Worm (Caenorhabditis elegans) whole organism, midembryonic: ENCODE measurements around the gene clec-197.

Source experiments
- T22C8.4 ChIP-seq: fragments of 200-800 bp; sonication (Bioruptor generic); IDR thresholded peaks from 2 replicates; pipeline ENCODE4 v1.3.6; 2022; ENCODE audit warnings: missing genetic modification characterization, missing compliant biosample characterization
- cog-1 ChIP-seq: sonication (generic microtip); optimal IDR thresholded peaks from 2 replicates; lab custom pipeline; 2016; ENCODE audit warnings: missing genetic modification characterization, missing compliant biosample characterization
- flt-1 ChIP-seq: fragments of 200-800 bp; sonication (Bioruptor generic); IDR thresholded peaks from 2 replicates; pipeline ENCODE4 v1.3.6; 2022; ENCODE audit warnings: missing genetic modification characterization, missing compliant biosample characterization
- klf-2 ChIP-seq: fragments of 200-800 bp; sonication (Bioruptor generic); conservative IDR thresholded peaks from 2 replicates; pipeline ENCODE4 v1.3.6; 2022; ENCODE audit warnings: missing genetic modification reagents, missing genetic modification characterization, missing compliant biosample characterization
- med-1 ChIP-seq: sonication (generic microtip); optimal IDR thresholded peaks from 2 replicates; lab custom pipeline; 2017; ENCODE audit warnings: missing genetic modification characterization, mild to moderate bottlenecking, missing compliant biosample characterization, antibody characterized with exemption, missing genetic modification reagents; ENCODE audit not compliant: insufficient read depth
- ref-1 ChIP-seq: fragments of 200-800 bp; sonication (Bioruptor generic); conservative IDR thresholded peaks from 2 replicates; pipeline ENCODE4 v1.3.6; 2022; ENCODE audit warnings: missing genetic modification reagents, missing genetic modification characterization, missing compliant biosample characterization
- tab-1 ChIP-seq: fragments of 200-800 bp; sonication (Bioruptor generic); IDR thresholded peaks from 2 replicates; pipeline ENCODE4 v1.3.6; 2022; ENCODE audit warnings: missing genetic modification characterization, missing compliant biosample characterization
- ztf-23 ChIP-seq: fragments of 200-800 bp; sonication (Bioruptor generic); IDR thresholded peaks from 2 replicates; pipeline ENCODE4 v1.3.6; 2022; ENCODE audit warnings: missing genetic modification reagents, missing genetic modification characterization, missing compliant biosample characterization
- ztf-29 ChIP-seq: fragments of 200-800 bp; sonication (Bioruptor generic); IDR thresholded peaks from 2 replicates; pipeline ENCODE4 v1.3.6; 2022; ENCODE audit warnings: missing genetic modification reagents, missing genetic modification characterization, missing compliant biosample characterization

The clec-197 gene

ce11 chrIV:17368292-17368691 lies 21.8 kb upstream of the clec-197 start, which contains the start of gene trh-1:
TSS of gene trh-1 (plus strand) at chrIV:17368592.
- TF ChIP-seq med-1 (GFP tag; lab: Kevin White, UChicago), result no peak
- no peak for TF ChIP-seq ref-1 (GFP tag; lab: Robert Waterston, UW)
- no peak for TF ChIP-seq ztf-23 (GFP tag; lab: Robert Waterston, UW)
- TF ChIP-seq cog-1, result no peak
- no peak for TF ChIP-seq klf-2 (GFP tag; lab: Robert Waterston, UW)
- no peak for TF ChIP-seq ztf-29 (GFP tag; lab: Robert Waterston, UW)
- TF ChIP-seq flt-1 (GFP tag; lab: Robert Waterston, UW), result no peak
- no peak for TF ChIP-seq tab-1 (GFP tag; lab: Robert Waterston, UW)
- TF ChIP-seq T22C8.4 (GFP tag; lab: Robert Waterston, UW), result no peak

- TF ChIP-seq ztf-23 (GFP tag; lab: Robert Waterston, UW) (no peak), tab-1 (GFP tag; lab: Robert Waterston, UW) (no peak), cog-1 (no peak), klf-2 (GFP tag; lab: Robert Waterston, UW) (no peak), T22C8.4 (GFP tag; lab: Robert Waterston, UW) (no peak)
Measured at ce11 chrIV:17367294-17367693, 20.8 kb upstream of the clec-197 start, which contains the start of gene zipt-17. TSS of gene zipt-17 (minus strand) at chrIV:17367394.

- no peak for TF ChIP-seq ztf-29 (GFP tag; lab: Robert Waterston, UW)
- TF ChIP-seq flt-1 (GFP tag; lab: Robert Waterston, UW), result no peak
- no peak for TF ChIP-seq ref-1 (GFP tag; lab: Robert Waterston, UW)
- no peak for TF ChIP-seq tab-1 (GFP tag; lab: Robert Waterston, UW)
- no peak for TF ChIP-seq cog-1
- TF ChIP-seq ztf-23 (GFP tag; lab: Robert Waterston, UW), result no peak
- no peak for TF ChIP-seq T22C8.4 (GFP tag; lab: Robert Waterston, UW)
- no peak for TF ChIP-seq med-1 (GFP tag; lab: Kevin White, UChicago)
- TF ChIP-seq klf-2 (GFP tag; lab: Robert Waterston, UW), result no peak
Measured at ce11 chrIV:17361143-17361542, 14.6 kb upstream of the clec-197 start, which contains the start of gene clec-202. TSS of gene clec-202 (plus strand) at chrIV:17361443.

ce11 chrIV:17351586-17351985 lies 5.1 kb upstream of the clec-197 start, which contains the start of gene clec-199:
TSS of gene clec-199 (plus strand) at chrIV:17351886.
- TF ChIP-seq ref-1 (GFP tag; lab: Robert Waterston, UW), result no peak
- TF ChIP-seq klf-2 (GFP tag; lab: Robert Waterston, UW), result no peak
- TF ChIP-seq flt-1 (GFP tag; lab: Robert Waterston, UW), result no peak
- TF ChIP-seq med-1 (GFP tag; lab: Kevin White, UChicago), result no peak
- no peak for TF ChIP-seq tab-1 (GFP tag; lab: Robert Waterston, UW)
- TF ChIP-seq T22C8.4 (GFP tag; lab: Robert Waterston, UW), result no peak
- no peak for TF ChIP-seq cog-1
- no peak for TF ChIP-seq ztf-23 (GFP tag; lab: Robert Waterston, UW)
- TF ChIP-seq ztf-29 (GFP tag; lab: Robert Waterston, UW), result no peak

ce11 chrIV:17343482-17343881 lies 3.0 kb downstream of the clec-197 start, which contains the start of gene C49C3.11:
TSS of gene C49C3.11 (plus strand) at chrIV:17343782.
- TF ChIP-seq tab-1 (GFP tag; lab: Robert Waterston, UW) (no peak), ztf-23 (GFP tag; lab: Robert Waterston, UW) (no peak), ztf-29 (GFP tag; lab: Robert Waterston, UW) (no peak), ref-1 (GFP tag; lab: Robert Waterston, UW) (no peak), cog-1 (no peak), T22C8.4 (GFP tag; lab: Robert Waterston, UW) (no peak), med-1 (GFP tag; lab: Kevin White, UChicago) (no peak), klf-2 (GFP tag; lab: Robert Waterston, UW) (no peak), flt-1 (GFP tag; lab: Robert Waterston, UW) (no peak)

- TF ChIP-seq ref-1 (GFP tag; lab: Robert Waterston, UW) (no peak), ztf-23 (GFP tag; lab: Robert Waterston, UW) (no peak), ztf-29 (GFP tag; lab: Robert Waterston, UW) (no peak), flt-1 (GFP tag; lab: Robert Waterston, UW) (no peak), T22C8.4 (GFP tag; lab: Robert Waterston, UW) (no peak), cog-1 (no peak), klf-2 (GFP tag; lab: Robert Waterston, UW) (no peak), med-1 (GFP tag; lab: Kevin White, UChicago) (no peak), tab-1 (GFP tag; lab: Robert Waterston, UW) (no peak)
Measured at ce11 chrIV:17342667-17343066, 3.8 kb downstream of the clec-197 start, which contains the start of gene C49C3.21. TSS of gene C49C3.21 (plus strand) at chrIV:17342967.

ce11 chrIV:17342179-17342578 lies 4.3 kb downstream of the clec-197 start, which contains the start of gene C49C3.9:
TSS of gene C49C3.9 (minus strand) at chrIV:17342314.
- TF ChIP-seq tab-1 (GFP tag; lab: Robert Waterston, UW) (no peak), ref-1 (GFP tag; lab: Robert Waterston, UW) (no peak), ztf-23 (GFP tag; lab: Robert Waterston, UW) (no peak), med-1 (GFP tag; lab: Kevin White, UChicago) (no peak), T22C8.4 (GFP tag; lab: Robert Waterston, UW) (no peak), cog-1 (no peak), flt-1 (GFP tag; lab: Robert Waterston, UW) (no peak), ztf-29 (GFP tag; lab: Robert Waterston, UW) (no peak), klf-2 (GFP tag; lab: Robert Waterston, UW) (no peak)

- no peak for TF ChIP-seq tab-1 (GFP tag; lab: Robert Waterston, UW)
- no peak for TF ChIP-seq med-1 (GFP tag; lab: Kevin White, UChicago)
- TF ChIP-seq ref-1 (GFP tag; lab: Robert Waterston, UW), result no peak
- TF ChIP-seq cog-1, result no peak
- no peak for TF ChIP-seq T22C8.4 (GFP tag; lab: Robert Waterston, UW)
- no peak for TF ChIP-seq ztf-23 (GFP tag; lab: Robert Waterston, UW)
- TF ChIP-seq klf-2 (GFP tag; lab: Robert Waterston, UW), result no peak
Measured at ce11 chrIV:17341033-17341432, 5.5 kb downstream of the clec-197 start.
